Comparison of ENCODE assay signal across 1 fruit fly cellular context in genomic region chr3R:15112232-15112631, dm6.
TF ChIP-seq lines count a peak whose summit lies in the region.

No protein-coding gene starts in this region.

TF ChIP-seq in whole organism, prepupa, 60 proteins besides CTCF, POLR2A, EP300 and RAD21 (continued from another document):
- no peak for TF ChIP-seq CG6276 (GFP tag; optimal IDR thresholded peaks at IDR 0.05; lab: Kevin White, UChicago)
- no peak for TF ChIP-seq CG4318 (GFP tag; optimal IDR thresholded peaks at IDR 0.05; lab: Kevin White, UChicago)
- no peak for TF ChIP-seq OdsH (GFP tag; optimal IDR thresholded peaks at IDR 0.05; lab: Kevin White, UChicago)
- TF ChIP-seq fd85E (GFP tag; optimal IDR thresholded peaks at IDR 0.05; lab: Kevin White, UChicago): no peak
- no peak for TF ChIP-seq CG11902 (GFP tag; optimal IDR thresholded peaks at IDR 0.05; lab: Kevin White, UChicago)
- no peak for TF ChIP-seq Sox102F (GFP tag; optimal IDR thresholded peaks at IDR 0.05; lab: Kevin White, UChicago)
- TF ChIP-seq fkh (GFP tag; optimal IDR thresholded peaks at IDR 0.05; lab: Kevin White, UChicago): no peak
- no peak for TF ChIP-seq lz (GFP tag; optimal IDR thresholded peaks at IDR 0.05; lab: Kevin White, UChicago)
- peak; percentile 15 for TF ChIP-seq CG8319 (GFP tag; optimal IDR thresholded peaks at IDR 0.05; lab: Kevin White, UChicago)
- peak; percentile 38 for TF ChIP-seq Ets96B (tag; optimal IDR thresholded peaks at IDR 0.05; lab: Kevin White, UChicago)
- no peak for TF ChIP-seq CG1621 (tag; optimal IDR thresholded peaks at IDR 0.05; lab: Kevin White, UChicago)
- TF ChIP-seq fd59A (GFP tag; optimal IDR thresholded peaks at IDR 0.05; lab: Kevin White, UChicago): no peak
- TF ChIP-seq Blimp-1 (GFP tag; optimal IDR thresholded peaks at IDR 0.05; lab: Kevin White, UChicago): no peak
- TF ChIP-seq topi (GFP tag; optimal IDR thresholded peaks at IDR 0.05; lab: Kevin White, UChicago): no peak
- no peak for TF ChIP-seq cyc (GFP tag; optimal IDR thresholded peaks at IDR 0.05; lab: Kevin White, UChicago)
- peak; percentile 68 for TF ChIP-seq dsx (GFP tag; optimal IDR thresholded peaks at IDR 0.05; lab: Kevin White, UChicago; ENCODE audit: poor library complexity, severe bottlenecking)
- TF ChIP-seq CG31627 (GFP tag; optimal IDR thresholded peaks at IDR 0.05; lab: Kevin White, UChicago): no peak
- peak; percentile 39 for TF ChIP-seq CG3032 (tag; optimal IDR thresholded peaks at IDR 0.05; lab: Kevin White, UChicago)
- peak; percentile 75 for TF ChIP-seq CG8119 (GFP tag; IDR thresholded peaks at IDR 0.05; lab: Robert Waterston, UW)
- peak; percentile 57; the same call in 2 of the 3 replicates for TF ChIP-seq eg (GFP tag; IDR thresholded peaks at IDR 0.05; lab: Robert Waterston, UW)
- no peak for TF ChIP-seq Ets21C (GFP tag; optimal IDR thresholded peaks at IDR 0.05; lab: Kevin White, UChicago)
- TF ChIP-seq CG15336 (GFP tag; IDR thresholded peaks at IDR 0.05; lab: Robert Waterston, UW): peak; percentile 57; the same call in 1 of the 2 replicates
- no peak for TF ChIP-seq Eip93F (GFP tag; optimal IDR thresholded peaks at IDR 0.05; lab: Kevin White, UChicago)
- TF ChIP-seq esn (GFP tag; optimal IDR thresholded peaks at IDR 0.05; lab: Kevin White, UChicago): no peak
- no peak for TF ChIP-seq dac (GFP tag; optimal IDR thresholded peaks at IDR 0.05; lab: Kevin White, UChicago)
- no peak for TF ChIP-seq Met (GFP tag; optimal IDR thresholded peaks at IDR 0.05; lab: Kevin White, UChicago)
- no peak for TF ChIP-seq CG10669 (GFP tag; optimal IDR thresholded peaks at IDR 0.05; lab: Kevin White, UChicago)
- TF ChIP-seq CG6792 (GFP tag; optimal IDR thresholded peaks at IDR 0.05; lab: Kevin White, UChicago): no peak
- no peak for TF ChIP-seq Sox14 (GFP tag; optimal IDR thresholded peaks at IDR 0.05; lab: Kevin White, UChicago)
- TF ChIP-seq Lpt (GFP tag; optimal IDR thresholded peaks at IDR 0.05; lab: Kevin White, UChicago): peak; percentile 59
- peak; percentile 29 for TF ChIP-seq spab (GFP tag; optimal IDR thresholded peaks at IDR 0.05; lab: Kevin White, UChicago)
- TF ChIP-seq net (GFP tag; optimal IDR thresholded peaks at IDR 0.05; lab: Kevin White, UChicago): peak; percentile 39
